Worm (Caenorhabditis elegans) whole organism, L4 larva: Measurements from ENCODE around the gene glr-7.

ENCODE experiments used
- Y105C5A.15 ChIP-seq: fragments of 200-800 bp; sonication (Bioruptor generic); IDR thresholded peaks from 2 replicates; pipeline ENCODE4 v1.3.6; 2022; ENCODE audit warnings: missing genetic modification characterization, missing compliant biosample characterization
- Y48G9A.11 ChIP-seq: fragments of 200-800 bp; sonication (Bioruptor generic); IDR thresholded peaks from 2 replicates; pipeline ENCODE4 v1.3.6; 2022; ENCODE audit warnings: missing genetic modification reagents, missing genetic modification characterization, missing compliant biosample characterization
- Y5F2A.4 ChIP-seq: fragments of 200-800 bp; sonication (Bioruptor generic); optimal IDR thresholded peaks from 2 replicates; lab custom pipeline; 2018; ENCODE audit warnings: mild to moderate bottlenecking, missing genetic modification characterization, missing compliant biosample characterization
- Y75B8A.6 ChIP-seq: fragments of 200-800 bp; sonication (Bioruptor generic); IDR thresholded peaks from 2 replicates; pipeline ENCODE4 v1.3.6; 2022; ENCODE audit warnings: missing genetic modification reagents, missing genetic modification characterization, missing compliant biosample characterization
- aha-1 ChIP-seq: fragments of 150-350 bp; peaks from one replicate; lab custom pipeline; 2014; ENCODE audit warnings: missing biosample characterization, missing genetic modification characterization
- ama-1 ChIP-seq: fragments of 150-350 bp; optimal IDR thresholded peaks from 2 replicates; lab custom pipeline; 2014; ENCODE audit warnings: inconsistent platforms, mixed read lengths
- ceh-32 ChIP-seq: sonication (generic microtip); optimal IDR thresholded peaks from 2 replicates; lab custom pipeline; 2016; ENCODE audit warnings: mild to moderate bottlenecking, missing genetic modification characterization, missing compliant biosample characterization; ENCODE audit not compliant: poor library complexity
- ceh-62 ChIP-seq: sonication (generic microtip); optimal IDR thresholded peaks from 2 replicates; lab custom pipeline; 2017; ENCODE audit warnings: missing biosample characterization, missing genetic modification characterization
- ces-1 ChIP-seq: fragments of 150-350 bp; sonication (generic microtip); optimal IDR thresholded peaks from 4 replicates; lab custom pipeline; 2014; ENCODE audit warnings: missing biosample characterization, missing genetic modification reagents, missing genetic modification characterization
- ctbp-1 ChIP-seq: fragments of 200-800 bp; sonication (Bioruptor generic); IDR thresholded peaks from 2 replicates; pipeline ENCODE4 v1.3.6; 2022; ENCODE audit warnings: missing genetic modification reagents, missing genetic modification characterization, missing compliant biosample characterization
- daf-16 ChIP-seq, 3 experiments: sonication (generic microtip); optimal IDR thresholded peaks; 2 replicates each; lab custom pipeline; 2016 to 2017; ENCODE audit warnings: missing genetic modification characterization in 3 of 3, missing genetic modification reagents in 3 of 3, mild to moderate bottlenecking in 2 of 3, missing compliant biosample characterization in 2 of 3, missing biosample characterization in 1 of 3, moderate library complexity in 1 of 3
- dmd-6 ChIP-seq: fragments of 200-800 bp; sonication (Bioruptor generic); IDR thresholded peaks from 2 replicates; pipeline ENCODE4 v1.3.6; 2022; ENCODE audit warnings: missing genetic modification reagents, missing genetic modification characterization, missing compliant biosample characterization
- dmd-8 ChIP-seq: fragments of 200-800 bp; sonication (Bioruptor generic); IDR thresholded peaks from 2 replicates; pipeline ENCODE4 v1.3.6; 2022; ENCODE audit warnings: missing genetic modification characterization, missing compliant biosample characterization
- duxl-1 ChIP-seq: sonication (generic microtip); optimal IDR thresholded peaks from 2 replicates; lab custom pipeline; 2016; ENCODE audit warnings: mild to moderate bottlenecking, missing genetic modification characterization, moderate library complexity, missing compliant biosample characterization; ENCODE audit not compliant: poor library complexity
- dve-1 ChIP-seq: sonication (generic microtip); optimal IDR thresholded peaks from 2 replicates; lab custom pipeline; 2017; ENCODE audit warnings: antibody characterized with exemption, mild to moderate bottlenecking, missing genetic modification characterization, missing compliant biosample characterization; ENCODE audit not compliant: insufficient read depth
- egl-27 ChIP-seq: sonication (generic microtip); optimal IDR thresholded peaks from 3 replicates; lab custom pipeline; 2017; ENCODE audit warnings: missing biosample characterization, missing genetic modification reagents, missing genetic modification characterization
- egl-43 ChIP-seq: fragments of 200-800 bp; sonication (Bioruptor generic); IDR thresholded peaks from 2 replicates; pipeline ENCODE4 v1.3.6; 2022; ENCODE audit warnings: missing genetic modification reagents, missing genetic modification characterization, missing compliant biosample characterization
- fkh-10 ChIP-seq: fragments of 150-350 bp; optimal IDR thresholded peaks from 2 replicates; lab custom pipeline; 2014; ENCODE audit warnings: missing biosample characterization, missing genetic modification reagents, missing genetic modification characterization
- hlh-11 ChIP-seq: fragments of 200-800 bp; sonication (Bioruptor generic); optimal IDR thresholded peaks from 2 replicates; lab custom pipeline; 2018; ENCODE audit warnings: mild to moderate bottlenecking, missing genetic modification characterization, missing compliant biosample characterization
- lin-13 ChIP-seq: fragments of 150-350 bp; optimal IDR thresholded peaks from 2 replicates; lab custom pipeline; 2014; ENCODE audit warnings: missing biosample characterization, missing genetic modification reagents, missing genetic modification characterization
- lin-38 ChIP-seq: fragments of 200-800 bp; sonication (Bioruptor generic); IDR thresholded peaks from 2 replicates; pipeline ENCODE4 v1.3.6; 2022; ENCODE audit warnings: missing genetic modification reagents, missing genetic modification characterization, missing compliant biosample characterization
- madf-5 ChIP-seq, 2 experiments: fragments of 200-800 bp; sonication (Bioruptor generic); IDR thresholded peaks; 2 replicates each; pipeline ENCODE4 v1.3.6; 2022; ENCODE audit warnings: missing compliant biosample characterization in 2 of 2, missing genetic modification characterization in 2 of 2
- madf-9 ChIP-seq: fragments of 200-800 bp; sonication (Bioruptor generic); conservative IDR thresholded peaks from 2 replicates; pipeline ENCODE4 v1.3.6; 2022; ENCODE audit warnings: missing genetic modification reagents, missing genetic modification characterization, missing compliant biosample characterization
- mes-2 ChIP-seq: sonication (generic microtip); optimal IDR thresholded peaks from 2 replicates; lab custom pipeline; 2016; ENCODE audit warnings: missing genotype, mild to moderate bottlenecking, missing genetic modification characterization, missing compliant biosample characterization; ENCODE audit not compliant: poor library complexity, severe bottlenecking
- mxl-3 ChIP-seq: fragments of 200-800 bp; sonication (Bioruptor generic); optimal IDR thresholded peaks from 2 replicates; lab custom pipeline; 2018; ENCODE audit warnings: mild to moderate bottlenecking, missing genetic modification characterization, missing compliant biosample characterization
- nhr-102 ChIP-seq: sonication (generic microtip); optimal IDR thresholded peaks from 2 replicates; lab custom pipeline; 2016; ENCODE audit warnings: mild to moderate bottlenecking, missing genetic modification characterization, moderate library complexity, missing compliant biosample characterization
- nhr-11 ChIP-seq: fragments of 150-350 bp; optimal IDR thresholded peaks from 2 replicates; lab custom pipeline; 2014; ENCODE audit warnings: missing biosample characterization, missing genetic modification characterization
- nhr-237 ChIP-seq: sonication (generic microtip); optimal IDR thresholded peaks from 2 replicates; lab custom pipeline; 2017; ENCODE audit warnings: missing biosample characterization, missing genetic modification characterization
- nhr-25 ChIP-seq: sonication (generic microtip); optimal IDR thresholded peaks from 2 replicates; lab custom pipeline; 2017; ENCODE audit warnings: missing genetic modification characterization, mild to moderate bottlenecking, missing compliant biosample characterization, antibody characterized with exemption, moderate library complexity, borderline replicate concordance; ENCODE audit not compliant: insufficient read depth
- nhr-41 ChIP-seq: fragments of 200-800 bp; sonication (Bioruptor generic); IDR thresholded peaks from 2 replicates; pipeline ENCODE4 v1.3.6; 2022; ENCODE audit warnings: missing genetic modification reagents, missing genetic modification characterization, missing compliant biosample characterization
- nhr-42 ChIP-seq: fragments of 200-800 bp; sonication (Bioruptor generic); IDR thresholded peaks from 2 replicates; pipeline ENCODE4 v1.3.6; 2022; ENCODE audit warnings: missing genetic modification characterization, missing compliant biosample characterization
- nhr-48 ChIP-seq: sonication (generic microtip); optimal IDR thresholded peaks from 2 replicates; lab custom pipeline; 2016; ENCODE audit warnings: mild to moderate bottlenecking, missing genetic modification characterization, missing compliant biosample characterization
- nhr-6 ChIP-seq: fragments of 150-350 bp; optimal IDR thresholded peaks from 2 replicates; lab custom pipeline; 2014; ENCODE audit warnings: missing biosample characterization, missing genetic modification characterization
- nhr-77 ChIP-seq: fragments of 150-350 bp; optimal IDR thresholded peaks from 2 replicates; lab custom pipeline; 2014; ENCODE audit warnings: missing biosample characterization, missing genetic modification characterization
- php-3 ChIP-seq: fragments of 200-800 bp; sonication (Bioruptor generic); IDR thresholded peaks from 2 replicates; pipeline ENCODE4 v1.3.6; 2022; ENCODE audit warnings: missing genetic modification reagents, missing genetic modification characterization, missing compliant biosample characterization
- rbr-2 ChIP-seq: sonication (generic microtip); optimal IDR thresholded peaks from 2 replicates; lab custom pipeline; 2016; ENCODE audit warnings: missing genotype, missing genetic modification characterization, missing compliant biosample characterization
- skn-1 ChIP-seq: fragments of 150-350 bp; optimal IDR thresholded peaks from 2 replicates; lab custom pipeline; 2014; ENCODE audit warnings: missing biosample characterization, missing genetic modification characterization
- snpc-4 ChIP-seq: fragments of 150-350 bp; optimal IDR thresholded peaks from 2 replicates; lab custom pipeline; 2014; ENCODE audit warnings: missing biosample characterization, missing genetic modification characterization
- spr-1 ChIP-seq: sonication (generic microtip); optimal IDR thresholded peaks from 2 replicates; lab custom pipeline; 2016; ENCODE audit warnings: mild to moderate bottlenecking, missing genetic modification characterization, missing compliant biosample characterization
- tag-97 ChIP-seq: fragments of 200-800 bp; sonication (Bioruptor generic); IDR thresholded peaks from 2 replicates; pipeline ENCODE4 v1.3.6; 2022; ENCODE audit warnings: missing genetic modification characterization, missing compliant biosample characterization
- unc-130 ChIP-seq: sonication (generic microtip); optimal IDR thresholded peaks from 2 replicates; lab custom pipeline; 2016; ENCODE audit warnings: missing genetic modification reagents, missing genetic modification characterization, missing compliant biosample characterization
- unc-39 ChIP-seq: sonication (generic microtip); optimal IDR thresholded peaks from 2 replicates; lab custom pipeline; 2017; ENCODE audit warnings: missing biosample characterization, missing genetic modification characterization
- ztf-11 ChIP-seq: fragments of 150-350 bp; optimal IDR thresholded peaks from 2 replicates; lab custom pipeline; 2014; ENCODE audit warnings: missing biosample characterization, missing genetic modification characterization
- ztf-7 ChIP-seq: fragments of 150-350 bp; optimal IDR thresholded peaks from 2 replicates; lab custom pipeline; 2014; ENCODE audit warnings: missing biosample characterization, missing genetic modification characterization

Gene glr-7

DNA sequence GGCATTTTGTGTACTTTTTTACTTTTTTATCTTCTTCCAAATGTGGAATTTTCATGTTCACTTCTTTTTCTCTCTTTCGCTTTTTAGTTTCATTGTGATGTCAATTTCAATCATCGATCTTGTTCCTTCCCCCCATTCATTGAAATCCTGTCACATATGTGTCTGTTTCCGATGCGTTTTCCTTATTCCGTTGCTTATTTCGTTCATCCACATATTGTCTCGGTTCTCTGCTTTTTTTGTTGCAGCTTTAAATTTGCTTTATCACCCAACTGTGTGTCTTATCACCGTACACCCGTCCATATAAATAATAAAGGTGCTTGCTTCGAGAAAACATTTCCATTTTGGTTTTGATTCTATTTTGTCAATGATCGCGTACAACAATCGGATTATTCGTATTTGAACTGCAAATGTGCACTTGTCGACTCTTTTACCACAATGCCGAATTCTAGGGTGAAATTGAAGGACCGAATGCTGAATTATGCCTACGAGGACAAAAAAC is 10.4 kb downstream of the glr-7 start, which contains the start of the genes C43H6.12 and trpp-12 (continued):
- TF ChIP-seq dve-1 (tag; lab: Kevin White, UChicago) (peak; percentile 27), nhr-6 (tag; lab: Kevin White, UChicago) (no peak), duxl-1 (tag; lab: Kevin White, UChicago) (no peak), egl-27 (tag; lab: Kevin White, UChicago) (no peak), skn-1 (tag; lab: Kevin White, UChicago) (no peak), madf-9 (GFP tag; lab: Robert Waterston, UW) (no peak), dmd-6 (peak; percentile 79), ctbp-1 (GFP tag; lab: Robert Waterston, UW) (no peak), aha-1 (tag; lab: Kevin White, UChicago) (no peak), ztf-11 (no peak), egl-43 (GFP tag; lab: Robert Waterston, UW) (no peak)

DNA sequence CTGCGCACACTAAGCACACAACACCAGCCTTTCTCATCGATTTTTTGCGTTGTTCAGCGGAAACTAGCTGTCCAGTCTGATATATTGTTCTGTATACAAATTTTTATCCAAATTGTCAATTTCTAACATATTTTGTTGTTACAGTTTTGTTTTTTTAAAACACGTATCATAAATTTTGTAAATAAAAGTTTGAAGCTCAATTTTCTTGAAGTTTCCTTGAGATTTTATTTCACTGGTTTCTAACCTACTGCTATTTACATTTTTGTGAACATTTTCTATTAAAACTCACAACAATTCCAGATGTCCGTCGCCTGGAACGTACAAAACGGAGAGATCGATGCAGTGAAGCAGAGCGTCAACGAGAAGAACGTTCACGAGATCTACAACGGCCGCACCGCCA is 12.5 kb downstream of the glr-7 start, which contains the start of gene mtpn-1:
mtpn-1 (plus strand) TSS at position 301 of the 400 bp plus-strand sequence.
- TF ChIP-seq nhr-42 (GFP tag; lab: Robert Waterston, UW) (no peak), ces-1 (GFP tag; lab: Kevin White, UChicago) (no peak), ztf-7 (no peak), aha-1 (tag; lab: Kevin White, UChicago) (peak; percentile 27)

DNA sequence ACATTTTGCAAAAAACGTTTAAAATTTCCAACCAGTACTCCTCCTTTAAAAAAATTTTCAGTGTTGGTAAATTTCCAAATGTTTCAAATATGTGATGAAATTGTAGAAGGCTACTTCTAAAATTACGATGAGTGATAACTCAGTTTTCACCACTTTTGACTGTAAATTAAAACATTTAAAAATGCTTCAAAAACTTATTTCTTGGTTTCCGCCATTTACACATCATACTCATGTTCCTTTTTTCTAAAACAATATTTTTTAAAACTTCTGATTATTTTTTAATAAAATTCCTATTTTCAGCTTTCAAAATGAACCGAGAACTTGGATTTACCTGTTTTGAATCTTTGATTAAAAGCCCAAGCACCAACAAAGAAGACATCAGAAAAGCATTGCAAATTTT is 16.0 kb downstream of the glr-7 start, which contains the start of gene C43H6.4:
C43H6.4 (plus strand) TSS at position 301 of the 400 bp plus-strand sequence.
- TF ChIP-seq mxl-3 (GFP tag; lab: Kevin White, UChicago) (no peak), nhr-77 (tag; lab: Kevin White, UChicago) (no peak), nhr-25 (tag; lab: Kevin White, UChicago) (no peak), ceh-32 (tag; lab: Kevin White, UChicago) (no peak), madf-5 (GFP tag; IDR thresholded peaks at IDR 0.05; lab: Robert Waterston, UW) (no peak), snpc-4 (tag; lab: Kevin White, UChicago) (no peak), nhr-237 (no peak), unc-39 (tag; lab: Kevin White, UChicago) (no peak), tag-97 (GFP tag; lab: Robert Waterston, UW) (no peak), unc-130 (GFP tag; lab: Kevin White, UChicago) (no peak)

DNA sequence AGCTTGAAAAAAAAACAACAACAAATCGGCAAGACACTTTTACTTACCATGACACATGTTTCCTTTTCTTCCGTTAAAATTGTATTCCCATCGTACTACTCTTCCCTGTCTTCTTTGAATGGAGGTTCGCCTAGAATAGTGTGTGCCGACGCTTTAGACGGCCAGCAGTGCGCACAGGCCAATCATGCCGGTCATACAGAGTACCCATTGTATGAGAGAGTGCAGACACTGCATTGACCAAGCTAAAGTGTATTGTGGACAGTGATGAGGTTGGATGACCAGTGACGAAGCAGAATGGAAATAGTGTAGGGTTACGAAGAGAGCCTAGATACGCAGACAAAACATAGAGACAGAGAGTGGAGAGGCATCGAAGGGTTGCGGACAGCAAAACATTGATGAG is 17.8 kb downstream of the glr-7 start, which contains the start of gene dhhc-9:
dhhc-9 (minus strand) TSS at position 154 of the 400 bp plus-strand sequence.
- TF ChIP-seq Y75B8A.6 (GFP tag; lab: Robert Waterston, UW) (no peak), mxl-3 (GFP tag; lab: Kevin White, UChicago) (peak; percentile 74), nhr-41 (peak; percentile 58; the same call in 1 of the 2 replicates), lin-38 (GFP tag; lab: Robert Waterston, UW) (no peak), dmd-6 (peak; percentile 40), fkh-10 (GFP tag; lab: Kevin White, UChicago) (no peak), ztf-7 (peak; percentile 16), nhr-48 (tag; lab: Kevin White, UChicago) (peak; percentile 19), spr-1 (peak; percentile 17), dve-1 (tag; lab: Kevin White, UChicago) (peak; percentile 50), nhr-77 (tag; lab: Kevin White, UChicago) (no peak), lin-13 (GFP tag; lab: Kevin White, UChicago) (no peak), dmd-8 (GFP tag; lab: Robert Waterston, UW) (no peak), Y5F2A.4 (GFP tag; lab: Kevin White, UChicago) (no peak), nhr-11 (tag; lab: Kevin White, UChicago) (peak; percentile 7), rbr-2 (tag; lab: Kevin White, UChicago) (peak; percentile 59), Y48G9A.11 (GFP tag; lab: Robert Waterston, UW) (no peak), hlh-11 (tag; lab: Kevin White, UChicago) (peak; percentile 76), ceh-62 (tag; lab: Kevin White, UChicago) (no peak), nhr-102 (tag; lab: Kevin White, UChicago) (no peak), ama-1 (lab: Kevin White, UChicago) (no peak), php-3 (0 out of 2 replicates have a peak, but pooled peaks have one; percentile 7), daf-16 (GFP tag; optimal IDR thresholded peaks at IDR 0.05; lab: Kevin White, UChicago) (no peak), daf-16 (tag; optimal IDR thresholded peaks at IDR 0.05; lab: Kevin White, UChicago) (no peak), mes-2 (tag; lab: Kevin White, UChicago) (peak; percentile 75), ceh-32 (tag; lab: Kevin White, UChicago) (no peak), Y105C5A.15 (no peak)
